Fruit fly (Drosophila melanogaster): ENCODE results near the gene gish.

DNA sequence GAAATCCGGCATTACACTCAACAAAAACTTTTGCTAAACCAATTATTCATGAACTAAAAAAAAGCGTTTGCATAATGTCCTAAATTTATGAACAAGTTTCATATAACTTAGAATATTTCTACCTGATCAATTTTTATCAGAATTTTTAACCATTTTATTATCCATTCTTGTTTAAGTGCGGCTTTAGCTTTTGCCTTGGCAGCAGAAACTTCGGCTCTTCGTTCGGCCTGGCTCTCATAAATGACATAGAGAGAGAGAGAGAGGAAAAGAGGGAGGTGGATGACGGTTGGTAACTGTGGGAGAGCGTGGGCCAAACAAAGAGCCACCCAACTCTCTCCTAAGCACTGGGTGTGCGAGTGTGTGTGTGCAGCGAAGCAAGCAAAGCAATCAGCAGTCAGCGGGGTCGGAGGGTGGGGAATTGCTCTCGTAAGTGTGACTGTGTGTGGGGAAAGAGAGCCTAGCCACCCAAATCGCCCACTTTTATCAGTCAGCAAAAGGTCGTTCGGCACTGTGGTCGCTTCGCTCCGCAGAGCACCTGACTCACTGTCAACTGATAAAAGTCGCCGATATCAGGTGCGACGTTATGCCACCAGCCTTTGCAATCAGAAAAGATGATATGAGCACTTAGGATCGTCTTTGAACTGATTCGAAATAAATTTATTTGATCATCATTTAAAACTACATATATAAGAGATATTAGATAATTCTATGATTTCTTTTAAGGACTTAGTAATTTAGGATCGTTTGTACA is 47.7 kb upstream of the gish start:
- TF ChIP-seq Mnt (GFP tag; optimal IDR thresholded peaks at IDR 0.05) = peak; percentile 61
- peak; percentile 90 for TF ChIP-seq Hr96 (GFP tag; optimal IDR thresholded peaks at IDR 0.05)
- peak; percentile 99 for TF ChIP-seq tj (GFP tag; optimal IDR thresholded peaks at IDR 0.05)
- peak; percentile 72 for TF ChIP-seq pad (GFP tag; optimal IDR thresholded peaks at IDR 0.05)
- TF ChIP-seq kay (GFP tag; ENCODE audit: borderline replicate concordance) = peak; percentile 91
- peak; percentile 94 for TF ChIP-seq CG33017 (tag; optimal IDR thresholded peaks at IDR 0.05)
